Worm (Caenorhabditis elegans) whole organism, midembryonic: ENCODE measurements around the gene Y14H12A.1.

Experiments used
- med-1 ChIP-seq: sonication (generic microtip); optimal IDR thresholded peaks from 2 replicates; lab custom pipeline; 2017; ENCODE audit warnings: missing genetic modification characterization, mild to moderate bottlenecking, missing compliant biosample characterization, antibody characterized with exemption, missing genetic modification reagents; ENCODE audit not compliant: insufficient read depth
- tab-1 ChIP-seq: fragments of 200-800 bp; sonication (Bioruptor generic); IDR thresholded peaks from 2 replicates; pipeline ENCODE4 v1.3.6; 2022; ENCODE audit warnings: missing genetic modification characterization, missing compliant biosample characterization

- no peak for TF ChIP-seq med-1 (GFP tag; lab: Kevin White, UChicago)
- TF ChIP-seq tab-1 (GFP tag; lab: Robert Waterston, UW): no peak
These were observed 966 bp upstream of the Y14H12A.1 start for ce11 chrII:3992029-3992428.
